Worm (Caenorhabditis elegans): ENCODE results near the gene srg-7.

ce11 chrIII:6265911-6266310 is 2.0 kb downstream of the srg-7 start, which contains the start of gene srg-6:
- no peak for TF ChIP-seq nhr-11 (tag; optimal IDR thresholded peaks at IDR 0.05)
- no peak for TF ChIP-seq zag-1 (tag; optimal IDR thresholded peaks at IDR 0.05)
- no peak for TF ChIP-seq mdl-1 (tag; optimal IDR thresholded peaks at IDR 0.05)
- TF ChIP-seq unc-62 (GFP tag; optimal IDR thresholded peaks at IDR 0.05) = no peak
- TF ChIP-seq tlp-1 (tag; optimal IDR thresholded peaks at IDR 0.05) = no peak
- no peak for TF ChIP-seq lin-39 (tag; optimal IDR thresholded peaks at IDR 0.05)

All from whole organism, L1 larva.